Fruit fly (Drosophila melanogaster): Measurements from ENCODE around the gene Nepl20.

The Nepl20 gene

dm6 chr3R:28844611-28845376, 35.8 kb upstream of the Nepl20 start, which contains the start of the genes Apc and spg:
Gene Apc, minus strand, starts transcription at chr3R:28844748.
Gene spg, plus strand, starts transcription at chr3R:28845270.
- TF ChIP-seq Vsx2 (GFP tag; optimal IDR thresholded peaks at IDR 0.05; ENCODE audit: partially characterized antibody) (no peak), woc (GFP tag; optimal IDR thresholded peaks at IDR 0.05) (peak; percentile 16), Mio (GFP tag; optimal IDR thresholded peaks at IDR 0.05) (no peak), OdsH (GFP tag; optimal IDR thresholded peaks at IDR 0.05) (peak; percentile 47), CG32264 (GFP tag; optimal IDR thresholded peaks at IDR 0.05) (no peak), usp (GFP tag; optimal IDR thresholded peaks at IDR 0.05) (no peak), h (GFP tag; optimal IDR thresholded peaks at IDR 0.05) (peak; percentile 48), foxo (GFP tag; optimal IDR thresholded peaks at IDR 0.05) (peak in 1 of 2 experiments; percentile 4), CG9705 (GFP tag; optimal IDR thresholded peaks at IDR 0.05) (no peak), br (GFP tag; optimal IDR thresholded peaks at IDR 0.05) (peak; percentile 50), sv (GFP tag; optimal IDR thresholded peaks at IDR 0.05) (no peak), psq (GFP tag; optimal IDR thresholded peaks at IDR 0.05) (peak; percentile 5), Rel (GFP tag; optimal IDR thresholded peaks at IDR 0.05) (no peak), Rel (tag; optimal IDR thresholded peaks at IDR 0.05) (no peak), dmrt93B (GFP tag; optimal IDR thresholded peaks at IDR 0.05) (no peak), Jra (GFP tag; optimal IDR thresholded peaks at IDR 0.05) (no peak), Hr83 (GFP tag; optimal IDR thresholded peaks at IDR 0.05; ENCODE audit: poor library complexity, severe bottlenecking) (peak; percentile 16), jim (GFP tag; optimal IDR thresholded peaks at IDR 0.05) (peak; percentile 9), dl (GFP tag; optimal IDR thresholded peaks at IDR 0.05; ENCODE audit: insufficient read depth in 1 of 2, partially characterized antibody in 2 of 2) (no peak), brk (GFP tag; optimal IDR thresholded peaks at IDR 0.05) (no peak), CrebA (GFP tag; optimal IDR thresholded peaks at IDR 0.05; ENCODE audit: borderline replicate concordance) (no peak), sage (GFP tag; optimal IDR thresholded peaks at IDR 0.05) (peak; percentile 8), pan (optimal IDR thresholded peaks at IDR 0.05) (no peak), Myc (optimal IDR thresholded peaks at IDR 0.05) (peak; percentile 77), lola (GFP tag; optimal IDR thresholded peaks at IDR 0.05) (no peak), HLH106 (tag; optimal IDR thresholded peaks at IDR 0.05) (peak; percentile 39), Dfd (GFP tag; optimal IDR thresholded peaks at IDR 0.05) (no peak), fru (GFP tag; optimal IDR thresholded peaks at IDR 0.05) (peak; percentile 24), ey (GFP tag; optimal IDR thresholded peaks at IDR 0.05) (peak; percentile 14), tai (GFP tag; optimal IDR thresholded peaks at IDR 0.05) (no peak), N (GFP tag; optimal IDR thresholded peaks at IDR 0.05) (no peak), dsf (GFP tag; optimal IDR thresholded peaks at IDR 0.05; ENCODE audit: borderline replicate concordance) (no peak), Abd-B (GFP tag; optimal IDR thresholded peaks at IDR 0.05) (no peak), Sp1 (GFP tag; optimal IDR thresholded peaks at IDR 0.05) (peak; percentile 41), rgr (GFP tag; optimal IDR thresholded peaks at IDR 0.05) (peak; percentile 25), Hr78 (GFP tag; optimal IDR thresholded peaks at IDR 0.05) (no peak), Hnf4 (GFP tag; optimal IDR thresholded peaks at IDR 0.05) (no peak), Dif (GFP tag; optimal IDR thresholded peaks at IDR 0.05; ENCODE audit: partially characterized antibody) (peak; percentile 18), GATAd (GFP tag; optimal IDR thresholded peaks at IDR 0.05) (no peak)

- TF ChIP-seq CrebA (GFP tag; optimal IDR thresholded peaks at IDR 0.05; ENCODE audit: borderline replicate concordance) (no peak), Rel (GFP tag; optimal IDR thresholded peaks at IDR 0.05) (no peak), Rel (tag; optimal IDR thresholded peaks at IDR 0.05) (peak; percentile 98)
Measured at dm6 chr3R:28845377-28845876, 35.2 kb upstream of the Nepl20 start.

Data from whole organism, wandering third instar larva.